Worm (Caenorhabditis elegans): ENCODE measurements around the gene R03H10.11.

R03H10.11 gene

DNA sequence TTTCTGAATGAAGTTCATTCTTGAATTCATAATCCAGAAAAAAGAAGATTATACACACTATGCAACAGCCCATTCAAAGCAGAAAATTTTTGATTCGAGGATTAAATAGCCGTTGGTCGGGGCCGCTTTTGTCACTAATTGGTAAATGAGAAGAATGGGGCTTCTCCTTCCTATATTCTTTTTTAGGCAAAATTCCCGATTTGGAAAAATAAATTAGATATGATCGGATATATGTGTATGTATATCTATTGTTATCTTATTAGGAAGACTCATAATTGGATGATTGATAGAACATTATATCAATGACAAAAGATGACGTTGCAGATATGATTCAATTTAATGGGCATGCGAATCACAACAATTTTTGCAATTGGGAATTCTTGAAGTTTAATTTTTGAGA, 32.3 kb upstream of the R03H10.11 start:
- no peak for TF ChIP-seq lin-26 (GFP tag; IDR thresholded peaks at IDR 0.05)

DNA sequence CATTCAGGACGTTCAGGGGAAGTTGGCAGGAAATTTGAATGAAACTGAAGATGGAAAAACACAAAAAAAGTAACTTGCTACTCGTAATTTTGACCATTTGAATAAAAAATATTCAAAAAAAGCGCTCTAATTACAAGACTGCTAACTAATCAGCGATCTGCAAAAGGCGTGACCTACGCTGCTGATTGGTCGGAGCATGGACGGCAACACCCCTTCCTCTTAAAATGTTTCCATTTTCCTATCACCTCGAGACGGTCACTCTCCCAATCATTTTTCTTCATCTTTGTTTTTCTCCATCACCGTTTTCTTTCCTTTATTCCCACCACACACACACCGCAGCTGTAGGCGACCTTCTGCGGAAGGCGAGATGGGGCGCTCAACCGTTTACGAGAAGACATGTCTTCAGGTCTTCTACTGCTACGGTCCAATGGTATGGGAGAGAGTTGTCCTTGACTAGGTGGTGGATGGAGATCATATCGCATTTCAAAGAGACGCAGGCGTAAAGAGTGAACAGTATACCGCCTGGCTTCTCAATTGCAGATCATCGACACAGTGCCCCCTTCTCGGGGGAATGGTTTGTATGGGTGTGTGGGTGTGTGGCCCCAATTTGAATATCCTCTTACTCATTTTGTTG, 30.8 kb upstream of the R03H10.11 start:
- TF ChIP-seq atf-7 (tag; optimal IDR thresholded peaks at IDR 0.05), result no peak
- no peak for TF ChIP-seq ceh-91 (GFP tag; IDR thresholded peaks at IDR 0.05)
- no peak for TF ChIP-seq athp-1 (tag; optimal IDR thresholded peaks at IDR 0.05)
- no peak for TF ChIP-seq cebp-1 (GFP tag; IDR thresholded peaks at IDR 0.05)
- TF ChIP-seq cebp-1 (tag; optimal IDR thresholded peaks at IDR 0.05), result no peak
- TF ChIP-seq lin-54 (GFP tag; optimal IDR thresholded peaks at IDR 0.05), result no peak
- TF ChIP-seq ets-4 (GFP tag; optimal IDR thresholded peaks at IDR 0.05), result no peak
- no peak for TF ChIP-seq snpc-1.3 (tag; optimal IDR thresholded peaks at IDR 0.05; ENCODE audit: insufficient read depth)
- TF ChIP-seq F33H1.4 (GFP tag; IDR thresholded peaks at IDR 0.05), result no peak
- TF ChIP-seq ztf-3 (GFP tag; optimal IDR thresholded peaks at IDR 0.05), result no peak
- no peak for TF ChIP-seq nhr-27 (tag; optimal IDR thresholded peaks at IDR 0.05)
- TF ChIP-seq C06A6.2 (GFP tag; conservative IDR thresholded peaks at IDR 0.05), result no peak
- no peak for TF ChIP-seq akir-1 (GFP tag; optimal IDR thresholded peaks at IDR 0.05)
- TF ChIP-seq dpl-1 (GFP tag; optimal IDR thresholded peaks at IDR 0.05), result no peak

DNA sequence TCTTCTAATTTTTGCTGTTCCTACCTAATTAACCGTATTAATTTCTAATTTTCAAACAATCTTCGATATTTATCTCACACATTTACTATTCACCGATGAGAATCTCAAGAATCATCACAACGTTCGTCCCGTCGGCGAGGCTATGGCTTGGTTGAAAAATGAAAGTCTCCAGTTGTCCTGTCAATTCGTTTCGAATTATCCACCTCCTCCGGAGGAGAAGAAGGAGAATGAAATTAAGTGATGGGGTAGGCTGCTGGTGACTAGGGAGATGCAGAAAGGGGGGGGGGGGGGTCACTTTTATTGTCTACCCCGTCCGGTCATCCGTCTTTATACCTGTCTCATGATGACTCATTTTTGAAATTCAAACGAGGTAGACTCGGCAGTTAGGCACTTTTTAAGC, 29.6 kb upstream of the R03H10.11 start:
- TF ChIP-seq unc-62 (GFP tag; optimal IDR thresholded peaks at IDR 0.05) (no peak), hmg-1.2 (GFP tag; IDR thresholded peaks at IDR 0.05) (no peak), hmg-20 (GFP tag; IDR thresholded peaks at IDR 0.05) (no peak), lir-1 (GFP tag; conservative IDR thresholded peaks at IDR 0.05) (no peak), hsf-1 (GFP tag; IDR thresholded peaks at IDR 0.05) (no peak), ccch-3 (GFP tag; optimal IDR thresholded peaks at IDR 0.05) (no peak), lin-54 (GFP tag; optimal IDR thresholded peaks at IDR 0.05) (no peak), madf-10 (tag; optimal IDR thresholded peaks at IDR 0.05) (no peak), nfya-2 (GFP tag; IDR thresholded peaks at IDR 0.05) (no peak), B0035.1 (tag; optimal IDR thresholded peaks at IDR 0.05) (no peak)

DNA sequence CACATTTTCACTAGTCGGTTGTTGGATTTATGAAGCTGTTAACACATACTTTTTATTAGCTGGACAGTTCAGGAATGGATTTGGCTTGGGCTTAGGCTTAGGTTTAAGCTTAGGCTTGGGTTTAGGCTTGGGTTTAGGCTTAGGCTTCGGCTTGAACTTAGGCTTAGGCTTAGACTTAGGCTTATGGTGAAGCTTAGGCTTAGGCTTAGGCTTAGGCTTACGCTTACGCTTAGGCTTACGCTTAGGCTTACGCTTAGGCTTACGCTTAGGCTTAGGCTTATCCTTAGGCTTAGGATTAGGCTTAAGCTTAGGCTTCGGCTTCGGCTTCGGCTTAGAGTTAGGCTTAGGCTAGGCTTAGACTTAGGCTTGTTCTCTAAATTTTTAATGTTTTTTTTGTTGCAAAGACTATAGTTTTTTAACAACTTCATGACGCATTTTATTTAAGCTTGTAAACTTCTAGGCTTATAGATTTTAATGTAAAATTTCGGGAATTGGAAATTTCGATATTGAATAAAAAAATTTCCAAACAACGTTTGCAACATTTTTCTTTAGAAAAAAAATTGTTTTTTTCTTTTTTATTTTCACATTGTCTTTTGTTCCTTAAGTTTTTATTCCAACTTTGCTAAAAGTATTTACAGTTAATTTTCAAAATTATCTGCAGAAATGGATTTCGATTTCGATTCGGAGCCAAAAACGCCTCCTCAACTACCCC, 27.2 kb upstream of the R03H10.11 start, which contains the start of gene R03H10.2:
Gene R03H10.2, plus strand, starts transcription at position 662 of the 712 bp plus-strand sequence.
- no peak for TF ChIP-seq B0336.3 (GFP tag; IDR thresholded peaks at IDR 0.05)

DNA sequence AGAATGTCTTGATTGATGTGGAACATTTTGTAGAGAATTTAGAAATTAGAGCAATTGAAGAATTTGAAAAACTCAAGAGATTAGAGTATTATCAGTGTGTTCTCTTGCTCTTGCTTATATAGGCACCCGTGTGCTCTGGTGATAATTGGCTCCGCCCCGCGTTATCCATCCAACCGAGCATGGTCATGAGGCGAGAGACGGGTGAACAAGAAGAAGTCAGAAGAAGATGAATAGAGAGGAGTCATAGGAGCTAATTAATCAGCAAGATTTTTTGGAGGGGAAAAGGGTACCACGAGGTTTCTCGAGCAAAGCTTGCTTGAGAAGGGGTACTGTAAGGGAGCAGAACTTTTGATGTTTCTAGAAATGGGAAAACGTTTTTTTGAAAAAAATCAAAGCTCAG, 24.6 kb upstream of the R03H10.11 start:
- TF ChIP-seq lin-35 (GFP tag; optimal IDR thresholded peaks at IDR 0.05), result no peak
- TF ChIP-seq F57A8.1 (GFP tag; optimal IDR thresholded peaks at IDR 0.05), result no peak
- TF ChIP-seq lin-40 (tag; optimal IDR thresholded peaks at IDR 0.05), result no peak
- no peak for TF ChIP-seq K11D2.4 (GFP tag; IDR thresholded peaks at IDR 0.05)
- TF ChIP-seq B0261.1 (tag; optimal IDR thresholded peaks at IDR 0.05), result no peak
- TF ChIP-seq hmg-20 (GFP tag; IDR thresholded peaks at IDR 0.05), result no peak
- no peak for TF ChIP-seq akir-1 (GFP tag; optimal IDR thresholded peaks at IDR 0.05)
- TF ChIP-seq dpl-1 (GFP tag; optimal IDR thresholded peaks at IDR 0.05), result no peak
- no peak for TF ChIP-seq nfyb-1 (GFP tag; IDR thresholded peaks at IDR 0.05)
- no peak for TF ChIP-seq T07F8.4 (tag; optimal IDR thresholded peaks at IDR 0.05)
- TF ChIP-seq nhr-80 (tag; optimal IDR thresholded peaks at IDR 0.05), result no peak
- TF ChIP-seq bed-1 (GFP tag; IDR thresholded peaks at IDR 0.05), result no peak
- TF ChIP-seq ekl-4 (GFP tag; IDR thresholded peaks at IDR 0.05), result no peak
- no peak for TF ChIP-seq rpc-1 (optimal IDR thresholded peaks at IDR 0.05)
- no peak for TF ChIP-seq rpc-1 (tag; optimal IDR thresholded peaks at IDR 0.05)
- no peak for TF ChIP-seq attf-6 (GFP tag; IDR thresholded peaks at IDR 0.05)
- no peak for TF ChIP-seq Y56A3A.18 (GFP tag; IDR thresholded peaks at IDR 0.05)
- TF ChIP-seq ceh-58 (GFP tag; IDR thresholded peaks at IDR 0.05), result no peak

Measured in whole organism, young adult.